Worm (Caenorhabditis elegans) whole organism, late embryonic: Measurements from ENCODE around the gene Y37A1B.4.

Experiments
- C38D4.7 ChIP-seq: fragments of 200-800 bp; sonication (Bioruptor generic); optimal IDR thresholded peaks from 2 replicates; lab custom pipeline; 2018; ENCODE audit warnings: mild to moderate bottlenecking, missing genetic modification characterization, moderate library complexity, missing compliant biosample characterization
- K09A11.1 ChIP-seq: sonication (generic microtip); optimal IDR thresholded peaks from 2 replicates; lab custom pipeline; 2017; ENCODE audit warnings: antibody characterized with exemption, mild to moderate bottlenecking, missing genetic modification characterization, missing compliant biosample characterization; ENCODE audit not compliant: insufficient read depth
- T23F11.4 ChIP-seq: fragments of 200-800 bp; sonication (Bioruptor generic); optimal IDR thresholded peaks from 2 replicates; lab custom pipeline; 2018; ENCODE audit warnings: mild to moderate bottlenecking, missing genetic modification characterization, missing compliant biosample characterization
- ama-1 ChIP-seq: fragments of 150-350 bp; optimal IDR thresholded peaks from 2 replicates; lab custom pipeline; 2014
- ceh-18 ChIP-seq: sonication (generic microtip); optimal IDR thresholded peaks from 2 replicates; lab custom pipeline; 2016; ENCODE audit warnings: missing genetic modification characterization, missing compliant biosample characterization
- ceh-19 ChIP-seq: fragments of 200-800 bp; sonication (Bioruptor generic); optimal IDR thresholded peaks from 2 replicates; lab custom pipeline; 2018; ENCODE audit warnings: mild to moderate bottlenecking, missing genetic modification characterization, missing compliant biosample characterization
- ceh-24 ChIP-seq: sonication (generic microtip); optimal IDR thresholded peaks from 2 replicates; lab custom pipeline; 2016; ENCODE audit warnings: mild to moderate bottlenecking, missing genetic modification characterization, missing compliant biosample characterization
- ceh-30 ChIP-seq: fragments of 150-350 bp; optimal IDR thresholded peaks from 2 replicates; lab custom pipeline; 2014; ENCODE audit warnings: missing biosample characterization, missing genetic modification characterization
- ceh-31 ChIP-seq: sonication (generic microtip); optimal IDR thresholded peaks from 2 replicates; lab custom pipeline; 2016; ENCODE audit warnings: missing genetic modification characterization, missing compliant biosample characterization
- ceh-34 ChIP-seq: sonication (generic microtip); optimal IDR thresholded peaks from 2 replicates; lab custom pipeline; 2016; ENCODE audit warnings: mild to moderate bottlenecking, missing genetic modification characterization, missing compliant biosample characterization
- ceh-6 ChIP-seq: fragments of 200-800 bp; sonication (Bioruptor generic); optimal IDR thresholded peaks from 2 replicates; lab custom pipeline; 2018; ENCODE audit warnings: mild to moderate bottlenecking, missing genetic modification characterization, missing compliant biosample characterization
- ceh-9 ChIP-seq: sonication (generic microtip); optimal IDR thresholded peaks from 2 replicates; lab custom pipeline; 2016; ENCODE audit warnings: mild to moderate bottlenecking, missing genetic modification characterization, inconsistent platforms, missing compliant biosample characterization
- che-1 ChIP-seq: sonication (generic microtip); optimal IDR thresholded peaks from 2 replicates; lab custom pipeline; 2016; ENCODE audit warnings: mild to moderate bottlenecking, missing genetic modification characterization, missing compliant biosample characterization
- dmd-4 ChIP-seq: sonication (generic microtip); optimal IDR thresholded peaks from 2 replicates; lab custom pipeline; 2016; ENCODE audit warnings: borderline replicate concordance, missing genetic modification characterization, missing compliant biosample characterization
- dve-1 ChIP-seq: sonication (generic microtip); optimal IDR thresholded peaks from 2 replicates; lab custom pipeline; 2017; ENCODE audit warnings: antibody characterized with exemption, mild to moderate bottlenecking, missing genetic modification characterization, missing compliant biosample characterization
- elt-2 ChIP-seq: sonication (generic microtip); optimal IDR thresholded peaks from 2 replicates; lab custom pipeline; 2016; ENCODE audit warnings: missing genetic modification reagents, missing genetic modification characterization, missing compliant biosample characterization
- ets-4 ChIP-seq: sonication (generic microtip); optimal IDR thresholded peaks from 2 replicates; lab custom pipeline; 2016; ENCODE audit warnings: missing genetic modification characterization, missing compliant biosample characterization
- eyg-1 ChIP-seq: sonication (generic microtip); optimal IDR thresholded peaks from 2 replicates; lab custom pipeline; 2016; ENCODE audit warnings: missing genotype, missing genetic modification characterization, missing compliant biosample characterization
- fax-1 ChIP-seq: sonication (generic microtip); optimal IDR thresholded peaks from 2 replicates; lab custom pipeline; 2016; ENCODE audit warnings: missing genotype, missing genetic modification characterization, missing compliant biosample characterization
- fkh-6 ChIP-seq: sonication (generic microtip); optimal IDR thresholded peaks from 2 replicates; lab custom pipeline; 2016; ENCODE audit warnings: missing genetic modification characterization, missing compliant biosample characterization
- hlh-15 ChIP-seq: sonication (generic microtip); optimal IDR thresholded peaks from 2 replicates; lab custom pipeline; 2016; ENCODE audit warnings: missing genetic modification characterization, missing compliant biosample characterization
- hlh-30 ChIP-seq: sonication (generic microtip); optimal IDR thresholded peaks from 2 replicates; lab custom pipeline; 2017; ENCODE audit warnings: antibody characterized with exemption, missing genetic modification characterization, missing compliant biosample characterization; ENCODE audit not compliant: insufficient read depth
- hlh-6 ChIP-seq: sonication (generic microtip); optimal IDR thresholded peaks from 2 replicates; lab custom pipeline; 2016; ENCODE audit warnings: missing genotype, missing genetic modification characterization, missing compliant biosample characterization
- lim-6 ChIP-seq: sonication (generic microtip); optimal IDR thresholded peaks from 2 replicates; lab custom pipeline; 2016; ENCODE audit warnings: missing genetic modification characterization, missing compliant biosample characterization
- madf-2 ChIP-seq: sonication (generic microtip); optimal IDR thresholded peaks from 2 replicates; lab custom pipeline; 2017; ENCODE audit warnings: missing genetic modification characterization, missing compliant biosample characterization
- mec-3 ChIP-seq: sonication (generic microtip); optimal IDR thresholded peaks from 2 replicates; lab custom pipeline; 2016; ENCODE audit warnings: borderline replicate concordance, missing genetic modification characterization, missing compliant biosample characterization
- nhr-232 ChIP-seq: sonication (generic microtip); optimal IDR thresholded peaks from 2 replicates; lab custom pipeline; 2016; ENCODE audit warnings: missing genetic modification characterization, missing compliant biosample characterization
- npax-4 ChIP-seq: sonication (generic microtip); optimal IDR thresholded peaks from 2 replicates; lab custom pipeline; 2016; ENCODE audit warnings: missing genetic modification characterization, missing compliant biosample characterization
- odd-2 ChIP-seq: sonication (generic microtip); optimal IDR thresholded peaks from 2 replicates; lab custom pipeline; 2017; ENCODE audit warnings: antibody characterized with exemption, mild to moderate bottlenecking, missing genetic modification characterization, missing compliant biosample characterization
- pat-9 ChIP-seq: fragments of 200-800 bp; sonication (Bioruptor generic); optimal IDR thresholded peaks from 2 replicates; lab custom pipeline; 2018; ENCODE audit warnings: mild to moderate bottlenecking, missing genetic modification characterization, moderate library complexity, missing compliant biosample characterization
- pax-1 ChIP-seq: fragments of 150-350 bp; optimal IDR thresholded peaks from 2 replicates; lab custom pipeline; 2014; ENCODE audit warnings: missing biosample characterization, missing genetic modification characterization
- pqm-1 ChIP-seq: sonication (generic microtip); optimal IDR thresholded peaks from 2 replicates; lab custom pipeline; 2016; ENCODE audit warnings: missing genetic modification characterization, missing compliant biosample characterization
- ref-2 ChIP-seq: sonication (generic microtip); optimal IDR thresholded peaks from 2 replicates; lab custom pipeline; 2016; ENCODE audit warnings: missing genetic modification characterization, missing compliant biosample characterization
- sdc-2 ChIP-seq: sonication (generic microtip); optimal IDR thresholded peaks from 2 replicates; lab custom pipeline; 2016; ENCODE audit warnings: missing genotype, missing genetic modification characterization, missing compliant biosample characterization
- sox-2 ChIP-seq: fragments of 200-800 bp; sonication (Bioruptor generic); IDR thresholded peaks from 2 replicates; pipeline ENCODE4 v1.3.6; 2022; ENCODE audit warnings: missing genetic modification reagents, missing genetic modification characterization, missing compliant biosample characterization
- sox-4 ChIP-seq: sonication (generic microtip); optimal IDR thresholded peaks from 2 replicates; lab custom pipeline; 2017; ENCODE audit warnings: mild to moderate bottlenecking, missing genetic modification characterization, inconsistent platforms, missing compliant biosample characterization
- tbx-2 ChIP-seq: sonication (generic microtip); optimal IDR thresholded peaks from 2 replicates; lab custom pipeline; 2016; ENCODE audit warnings: missing genetic modification characterization, missing compliant biosample characterization
- tbx-7 ChIP-seq: sonication (generic microtip); optimal IDR thresholded peaks from 2 replicates; lab custom pipeline; 2016; ENCODE audit warnings: missing genotype, missing genetic modification characterization, missing compliant biosample characterization
- unc-42 ChIP-seq: sonication (generic microtip); optimal IDR thresholded peaks from 2 replicates; lab custom pipeline; 2016; ENCODE audit warnings: missing genotype, missing genetic modification characterization, missing compliant biosample characterization

Y37A1B.4 gene

DNA sequence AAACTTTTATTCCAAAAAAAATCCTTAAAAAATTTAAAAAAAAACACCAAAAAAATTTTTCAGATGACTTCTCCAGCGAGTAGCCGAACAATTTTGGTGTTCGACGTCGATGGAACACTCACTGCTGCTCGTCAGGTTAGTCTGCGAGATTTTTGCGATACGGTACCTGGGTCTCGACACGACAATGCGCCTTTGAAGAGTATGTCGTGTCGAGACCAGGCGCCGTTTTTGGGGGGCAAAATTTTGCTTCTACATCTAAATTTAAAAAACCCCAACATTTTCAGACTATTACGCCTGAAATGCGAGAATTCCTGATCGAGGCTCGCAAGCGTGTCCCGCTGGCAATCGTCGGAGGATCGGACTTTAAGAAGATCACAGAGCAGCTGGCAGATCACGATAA lies 23.0 kb upstream of the Y37A1B.4 start, which contains the start of gene F52B11.2:
F52B11.2 (plus strand) TSS at position 64 of the 400 bp plus-strand sequence.
- TF ChIP-seq ama-1 (lab: Kevin White, UChicago) (no peak), pat-9 (no peak), sdc-2 (no peak), T23F11.4 (GFP tag; lab: Kevin White, UChicago) (no peak), K09A11.1 (tag; lab: Kevin White, UChicago) (no peak), hlh-6 (tag; lab: Kevin White, UChicago) (no peak), sox-4 (tag; lab: Kevin White, UChicago) (no peak), pqm-1 (tag; lab: Kevin White, UChicago) (no peak), tbx-7 (tag; lab: Kevin White, UChicago) (no peak), fax-1 (tag; lab: Kevin White, UChicago) (no peak), C38D4.7 (GFP tag; lab: Kevin White, UChicago) (no peak), hlh-15 (no peak), nhr-232 (tag; lab: Kevin White, UChicago) (no peak), ceh-18 (no peak), hlh-30 (tag; lab: Kevin White, UChicago) (no peak), ceh-31 (tag; lab: Kevin White, UChicago) (no peak), ceh-24 (no peak), che-1 (tag; lab: Kevin White, UChicago) (no peak), tbx-2 (tag; lab: Kevin White, UChicago) (no peak)

DNA sequence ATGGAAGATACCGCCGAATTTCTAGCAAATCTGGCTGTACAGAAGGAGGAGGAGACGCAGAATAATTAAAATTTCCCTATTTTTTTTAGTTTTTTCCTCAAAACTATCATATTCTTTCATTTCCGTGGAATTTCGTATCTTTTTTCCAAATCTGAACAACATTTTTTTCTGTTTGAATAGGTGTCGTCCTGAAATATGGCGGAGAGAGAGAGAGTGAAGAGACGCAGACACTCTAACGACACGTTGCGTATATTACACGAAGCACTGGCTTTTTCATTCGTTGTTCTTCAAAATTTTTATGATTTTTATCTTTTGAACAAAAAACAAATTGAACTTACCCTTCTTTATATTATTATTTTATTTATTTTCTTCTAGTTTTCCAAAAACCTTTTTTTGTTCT lies 22.4 kb upstream of the Y37A1B.4 start:
- TF ChIP-seq dve-1 (tag; lab: Kevin White, UChicago) (no peak), unc-42 (tag; lab: Kevin White, UChicago) (no peak), ceh-30 (no peak), ets-4 (tag; lab: Kevin White, UChicago) (no peak), T23F11.4 (GFP tag; lab: Kevin White, UChicago) (no peak), lim-6 (tag; lab: Kevin White, UChicago) (no peak), ceh-6 (GFP tag; lab: Kevin White, UChicago) (no peak)

- TF ChIP-seq sdc-2 (no peak), npax-4 (tag; lab: Kevin White, UChicago) (no peak), sox-4 (tag; lab: Kevin White, UChicago) (no peak), che-1 (tag; lab: Kevin White, UChicago) (no peak), elt-2 (no peak), madf-2 (tag; lab: Kevin White, UChicago) (no peak), ets-4 (tag; lab: Kevin White, UChicago) (no peak), ama-1 (lab: Kevin White, UChicago) (no peak), pax-1 (tag; lab: Kevin White, UChicago) (no peak), mec-3 (tag; lab: Kevin White, UChicago) (no peak), fkh-6 (no peak), T23F11.4 (GFP tag; lab: Kevin White, UChicago) (no peak), hlh-30 (tag; lab: Kevin White, UChicago) (no peak), ceh-18 (no peak), odd-2 (tag; lab: Kevin White, UChicago) (no peak)
Observed at ce11 chrIV:14077135-14077534, 16.6 kb upstream of the Y37A1B.4 start, which contains the start of gene cfp-1. Gene cfp-1 (plus strand): TSS chrIV:14077435.

DNA sequence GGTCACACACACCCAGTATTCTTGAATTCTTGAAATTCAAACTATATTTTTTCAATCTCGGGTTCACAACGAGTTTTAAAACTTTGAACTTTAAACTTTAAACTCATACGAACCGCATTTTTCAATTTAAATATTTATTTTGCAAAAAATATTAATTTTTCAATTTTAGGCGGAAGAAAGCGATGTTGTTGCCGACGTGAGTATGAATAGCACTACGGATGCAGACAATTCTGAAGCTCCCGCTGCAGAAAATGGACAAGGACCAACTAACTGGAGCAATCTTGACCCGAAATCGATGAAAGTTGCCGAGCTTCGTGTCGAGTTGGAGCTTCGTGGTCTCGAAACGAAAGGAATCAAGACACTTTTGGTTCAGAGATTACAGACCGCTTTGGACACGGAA lies 13.9 kb upstream of the Y37A1B.4 start:
- TF ChIP-seq ceh-6 (GFP tag; lab: Kevin White, UChicago) (no peak), eyg-1 (no peak), ceh-19 (GFP tag; lab: Kevin White, UChicago) (no peak), unc-42 (tag; lab: Kevin White, UChicago) (no peak), ref-2 (tag; lab: Kevin White, UChicago) (no peak), sox-2 (GFP tag; lab: Robert Waterston, UW) (no peak), dmd-4 (no peak), sox-4 (tag; lab: Kevin White, UChicago) (no peak), ceh-9 (tag; lab: Kevin White, UChicago) (no peak), ceh-34 (no peak)
